Worm (Caenorhabditis elegans) whole organism, L3 larva: Measurements from ENCODE around the gene mltn-11.

ENCODE experiments used
- ceh-82 ChIP-seq: fragments of 150-350 bp; optimal IDR thresholded peaks from 2 replicates; lab custom pipeline; 2014; ENCODE audit warnings: missing biosample characterization, missing genetic modification characterization
- ceh-9 ChIP-seq: sonication (generic microtip); optimal IDR thresholded peaks from 2 replicates; lab custom pipeline; 2018; ENCODE audit warnings: missing biosample characterization, missing genetic modification characterization
- egl-27 ChIP-seq: sonication (generic microtip); optimal IDR thresholded peaks from 4 replicates; lab custom pipeline; 2017; ENCODE audit warnings: missing biosample characterization, missing genetic modification reagents, missing genetic modification characterization
- elt-1 ChIP-seq: fragments of 150-350 bp; optimal IDR thresholded peaks from 2 replicates; lab custom pipeline; 2014; ENCODE audit warnings: missing biosample characterization, missing genetic modification characterization
- mml-1 ChIP-seq: fragments of 150-350 bp; sonication (generic microtip); optimal IDR thresholded peaks from 3 replicates; lab custom pipeline; 2014; ENCODE audit warnings: missing biosample characterization, missing genetic modification characterization
- nfya-1 ChIP-seq: sonication (generic microtip); optimal IDR thresholded peaks from 2 replicates; lab custom pipeline; 2017; ENCODE audit warnings: missing genetic modification characterization, mild to moderate bottlenecking, missing compliant biosample characterization, antibody characterized with exemption, moderate library complexity; ENCODE audit not compliant: insufficient read depth
- nhr-11 ChIP-seq: fragments of 150-350 bp; optimal IDR thresholded peaks from 2 replicates; lab custom pipeline; 2014; ENCODE audit warnings: missing biosample characterization, missing genetic modification characterization
- nhr-237 ChIP-seq: fragments of 150-350 bp; optimal IDR thresholded peaks from 2 replicates; lab custom pipeline; 2014; ENCODE audit warnings: missing biosample characterization, missing genetic modification characterization
- nhr-67 ChIP-seq: fragments of 150-350 bp; optimal IDR thresholded peaks from 2 replicates; lab custom pipeline; 2014; ENCODE audit warnings: missing biosample characterization, missing genetic modification characterization
- nhr-76 ChIP-seq: fragments of 150-350 bp; sonication (generic microtip); optimal IDR thresholded peaks from 5 replicates; lab custom pipeline; 2014; ENCODE audit warnings: missing biosample characterization, missing genetic modification characterization
- pha-4 ChIP-seq: fragments of 150-350 bp; optimal IDR thresholded peaks from 2 replicates; lab custom pipeline; 2014; ENCODE audit warnings: missing biosample characterization, missing genetic modification reagents, missing genetic modification characterization
- skn-1 ChIP-seq: fragments of 150-350 bp; optimal IDR thresholded peaks from 2 replicates; lab custom pipeline; 2014; ENCODE audit warnings: missing biosample characterization, missing genetic modification characterization
- tbx-2 ChIP-seq: sonication (generic microtip); optimal IDR thresholded peaks from 2 replicates; lab custom pipeline; 2016; ENCODE audit warnings: mild to moderate bottlenecking, missing genetic modification characterization, missing compliant biosample characterization
- unc-62 ChIP-seq: fragments of 150-350 bp; sonication (generic microtip); optimal IDR thresholded peaks from 4 replicates; lab custom pipeline; 2014; ENCODE audit warnings: missing biosample characterization, missing genetic modification reagents, missing genetic modification characterization

ce11 chrV:16675553-16675952, 39.6 kb downstream of the mltn-11 start, which contains the start of gene srz-1:
- TF ChIP-seq nhr-11 (tag; lab: Kevin White, UChicago) (no peak), skn-1 (tag; lab: Kevin White, UChicago) (no peak), nhr-67 (tag; lab: Kevin White, UChicago) (no peak), nhr-76 (no peak), unc-62 (GFP tag; lab: Kevin White, UChicago) (no peak), nfya-1 (no peak), elt-1 (tag; lab: Kevin White, UChicago) (no peak), tbx-2 (tag; lab: Kevin White, UChicago) (no peak), mml-1 (tag; lab: Kevin White, UChicago) (no peak), ceh-82 (tag; lab: Kevin White, UChicago) (no peak), nhr-237 (tag; lab: Kevin White, UChicago) (no peak), ceh-9 (tag; lab: Kevin White, UChicago) (no peak), egl-27 (tag; lab: Kevin White, UChicago) (no peak), pha-4 (tag; lab: Kevin White, UChicago) (no peak)
